Worm (Caenorhabditis elegans): ENCODE measurements around the gene nlp-2.

The nlp-2 gene

ce11 chrX:2372134-2372533 is 27.6 kb upstream of the nlp-2 start (continued):
- TF ChIP-seq snpc-3.4 (tag; optimal IDR thresholded peaks at IDR 0.05) = no peak
- no peak for TF ChIP-seq nhr-120 (GFP tag; IDR thresholded peaks at IDR 0.05)
- TF ChIP-seq let-526 (GFP tag; IDR thresholded peaks at IDR 0.05) = no peak
- no peak for TF ChIP-seq aptf-2 (GFP tag; conservative IDR thresholded peaks at IDR 0.05)
- no peak for TF ChIP-seq unc-62 (GFP tag; optimal IDR thresholded peaks at IDR 0.05)
- TF ChIP-seq nfya-1 (tag; optimal IDR thresholded peaks at IDR 0.05; ENCODE audit: borderline replicate concordance, insufficient read depth) = no peak
- no peak for TF ChIP-seq gei-17 (GFP tag; optimal IDR thresholded peaks at IDR 0.05)
- TF ChIP-seq F23B12.7 (tag; optimal IDR thresholded peaks at IDR 0.05; ENCODE audit: insufficient read depth) = peak; percentile 8
- peak; percentile 85 for TF ChIP-seq nhr-80 (tag; optimal IDR thresholded peaks at IDR 0.05)
- no peak for TF ChIP-seq F37B4.10 (GFP tag; IDR thresholded peaks at IDR 0.05)
- peak; percentile 16 for TF ChIP-seq atf-7 (tag; optimal IDR thresholded peaks at IDR 0.05)
- TF ChIP-seq dox-1 (GFP tag; IDR thresholded peaks at IDR 0.05) = peak; percentile 69
- TF ChIP-seq lin-40 (tag; optimal IDR thresholded peaks at IDR 0.05) = no peak
- TF ChIP-seq let-607 (tag; optimal IDR thresholded peaks at IDR 0.05) = peak in 1 of 2 experiments; percentile 42

ce11 chrX:2370655-2371054 is 26.1 kb upstream of the nlp-2 start:
- TF ChIP-seq nhr-80 (tag; optimal IDR thresholded peaks at IDR 0.05) (peak; percentile 68), hlh-26 (GFP tag; conservative IDR thresholded peaks at IDR 0.05) (no peak), ztf-18 (tag; optimal IDR thresholded peaks at IDR 0.05) (no peak), rpc-1 (optimal IDR thresholded peaks at IDR 0.05) (no peak), rpc-1 (tag; optimal IDR thresholded peaks at IDR 0.05) (no peak)

ce11 chrX:2369073-2369472 is 24.5 kb upstream of the nlp-2 start:
- TF ChIP-seq ztf-3 (GFP tag; optimal IDR thresholded peaks at IDR 0.05) (no peak), nhr-80 (tag; optimal IDR thresholded peaks at IDR 0.05) (no peak), ceh-100 (GFP tag; IDR thresholded peaks at IDR 0.05) (no peak), fkh-3 (tag; optimal IDR thresholded peaks at IDR 0.05) (no peak), hlh-26 (GFP tag; conservative IDR thresholded peaks at IDR 0.05) (no peak), C06A6.2 (GFP tag; conservative IDR thresholded peaks at IDR 0.05) (no peak), mel-28 (tag; optimal IDR thresholded peaks at IDR 0.05; ENCODE audit: borderline replicate concordance) (no peak), efl-1 (GFP tag; optimal IDR thresholded peaks at IDR 0.05) (no peak), aptf-3 (GFP tag; IDR thresholded peaks at IDR 0.05) (no peak), F37B4.10 (GFP tag; IDR thresholded peaks at IDR 0.05) (no peak), zfh-2 (GFP tag; conservative IDR thresholded peaks at IDR 0.05) (no peak), nhr-90 (tag; optimal IDR thresholded peaks at IDR 0.05) (no peak), ccch-3 (GFP tag; optimal IDR thresholded peaks at IDR 0.05) (no peak), Y53F4B.3 (GFP tag; IDR thresholded peaks at IDR 0.05) (no peak), bed-1 (GFP tag; IDR thresholded peaks at IDR 0.05) (no peak), rec-8 (tag; optimal IDR thresholded peaks at IDR 0.05) (no peak), cebp-2 (GFP tag; IDR thresholded peaks at IDR 0.05) (no peak), mxl-1 (tag; optimal IDR thresholded peaks at IDR 0.05) (no peak)

ce11 chrX:2368042-2368814 is 23.7 kb upstream of the nlp-2 start:
- TF ChIP-seq ceh-27 (GFP tag; optimal IDR thresholded peaks at IDR 0.05) = peak; percentile 45
- TF ChIP-seq hmg-1.2 (GFP tag; IDR thresholded peaks at IDR 0.05) = peak; percentile 63
- TF ChIP-seq aptf-2 (GFP tag; conservative IDR thresholded peaks at IDR 0.05) = peak; percentile 66
- no peak for TF ChIP-seq Y79H2A.3 (GFP tag; conservative IDR thresholded peaks at IDR 0.05)
- TF ChIP-seq dox-1 (GFP tag; IDR thresholded peaks at IDR 0.05) = peak; percentile 39; the same call in 1 of the 2 replicates
- TF ChIP-seq lir-1 (GFP tag; conservative IDR thresholded peaks at IDR 0.05) = no peak
- TF ChIP-seq ztf-3 (GFP tag; optimal IDR thresholded peaks at IDR 0.05) = peak; percentile 27
- peak; percentile 32 for TF ChIP-seq ztf-26 (tag; optimal IDR thresholded peaks at IDR 0.05)

All from whole organism, young adult.